Worm (Caenorhabditis elegans) whole organism, young adult: ENCODE results near the gene T26A8.3.
A peak's percentile ranks its signal among the peaks of the same experiment; 100 is the strongest.

ENCODE experiments used
- C06A6.2 ChIP-seq: fragments of 200-800 bp; sonication (Bioruptor generic); conservative IDR thresholded peaks from 2 replicates; pipeline ENCODE4 v1.3.6; 2022; ENCODE audit warnings: missing genetic modification characterization, missing compliant biosample characterization
- C17E4.6 ChIP-seq: fragments of 200-800 bp; sonication (Bioruptor generic); IDR thresholded peaks from 2 replicates; pipeline ENCODE4 v1.3.6; 2022; ENCODE audit warnings: missing genetic modification reagents, missing genetic modification characterization, missing compliant biosample characterization
- F10E7.11 ChIP-seq: sonication (generic microtip); optimal IDR thresholded peaks from 2 replicates; lab custom pipeline; 2017; ENCODE audit warnings: mild to moderate bottlenecking, missing genetic modification characterization, moderate library complexity, missing compliant biosample characterization
- F23B12.7 ChIP-seq: sonication (generic microtip); optimal IDR thresholded peaks from 2 replicates; lab custom pipeline; 2017; ENCODE audit warnings: missing genetic modification characterization, mild to moderate bottlenecking, missing compliant biosample characterization, antibody characterized with exemption, moderate library complexity; ENCODE audit not compliant: insufficient read depth
- F33H1.4 ChIP-seq: fragments of 200-800 bp; sonication (Bioruptor generic); IDR thresholded peaks from 2 replicates; pipeline ENCODE4 v1.3.6; 2022; ENCODE audit warnings: missing genetic modification reagents, missing genetic modification characterization, missing compliant biosample characterization
- F55B11.4 ChIP-seq: sonication (generic microtip); optimal IDR thresholded peaks from 2 replicates; lab custom pipeline; 2016; ENCODE audit warnings: missing compliant biosample characterization, missing genetic modification characterization, borderline replicate concordance; ENCODE audit not compliant: insufficient read depth
- F57A8.1 ChIP-seq: fragments of 200-800 bp; sonication (Bioruptor generic); optimal IDR thresholded peaks from 2 replicates; lab custom pipeline; 2018; ENCODE audit warnings: mild to moderate bottlenecking, missing genetic modification characterization, moderate library complexity, missing compliant biosample characterization
- F57C9.4 ChIP-seq: sonication (generic microtip); optimal IDR thresholded peaks from 2 replicates; lab custom pipeline; 2017; ENCODE audit warnings: mild to moderate bottlenecking, missing genetic modification characterization, missing compliant biosample characterization
- Y95B8A.8 ChIP-seq: fragments of 200-800 bp; sonication (Bioruptor generic); IDR thresholded peaks from 2 replicates; pipeline ENCODE4 v1.3.6; 2022; ENCODE audit warnings: missing genetic modification reagents, missing genetic modification characterization, missing compliant biosample characterization
- akir-1 ChIP-seq: fragments of 200-800 bp; sonication (Bioruptor generic); optimal IDR thresholded peaks from 2 replicates; lab custom pipeline; 2018; ENCODE audit warnings: mild to moderate bottlenecking, missing genetic modification characterization, moderate library complexity, missing compliant biosample characterization
- aptf-2 ChIP-seq: fragments of 200-800 bp; sonication (Bioruptor generic); conservative IDR thresholded peaks from 2 replicates; pipeline ENCODE4 v1.3.6; 2022; ENCODE audit warnings: missing genetic modification reagents, missing genetic modification characterization, missing compliant biosample characterization
- aptf-3 ChIP-seq: fragments of 200-800 bp; sonication (Bioruptor generic); IDR thresholded peaks from 2 replicates; pipeline ENCODE4 v1.3.6; 2022; ENCODE audit warnings: missing genetic modification characterization, missing compliant biosample characterization
- athp-1 ChIP-seq: sonication (generic microtip); optimal IDR thresholded peaks from 2 replicates; lab custom pipeline; 2017; ENCODE audit warnings: mild to moderate bottlenecking, missing genetic modification characterization, missing compliant biosample characterization
- attf-6 ChIP-seq: fragments of 200-800 bp; sonication (Bioruptor generic); IDR thresholded peaks from 2 replicates; pipeline ENCODE4 v1.3.6; 2022; ENCODE audit warnings: missing genetic modification reagents, missing genetic modification characterization, missing compliant biosample characterization
- ccch-3 ChIP-seq: fragments of 200-800 bp; sonication (Bioruptor generic); optimal IDR thresholded peaks from 2 replicates; lab custom pipeline; 2018; ENCODE audit warnings: mild to moderate bottlenecking, missing genetic modification characterization, missing compliant biosample characterization
- cebp-2 ChIP-seq: fragments of 200-800 bp; sonication (Bioruptor generic); IDR thresholded peaks from 2 replicates; pipeline ENCODE4 v1.3.6; 2022; ENCODE audit warnings: missing genetic modification characterization, missing compliant biosample characterization
- ceh-100 ChIP-seq: fragments of 200-800 bp; sonication (Bioruptor generic); IDR thresholded peaks from 2 replicates; pipeline ENCODE4 v1.3.6; 2022; ENCODE audit warnings: missing genetic modification reagents, missing genetic modification characterization, missing compliant biosample characterization
- dox-1 ChIP-seq: fragments of 200-800 bp; sonication (Bioruptor generic); IDR thresholded peaks from 2 replicates; pipeline ENCODE4 v1.3.6; 2022; ENCODE audit warnings: missing genetic modification reagents, missing genetic modification characterization, missing compliant biosample characterization
- dpl-1 ChIP-seq: fragments of 150-350 bp; optimal IDR thresholded peaks from 2 replicates; lab custom pipeline; 2014; ENCODE audit warnings: missing biosample characterization, missing genetic modification reagents, missing genetic modification characterization
- egl-18 ChIP-seq: fragments of 200-800 bp; sonication (Bioruptor generic); IDR thresholded peaks from 2 replicates; pipeline ENCODE4 v1.3.6; 2022; ENCODE audit warnings: missing genetic modification reagents, missing genetic modification characterization, missing compliant biosample characterization
- egrh-3 ChIP-seq: fragments of 200-800 bp; sonication (Bioruptor generic); IDR thresholded peaks from 2 replicates; pipeline ENCODE4 v1.3.6; 2022; ENCODE audit warnings: missing genetic modification reagents, missing genetic modification characterization, missing compliant biosample characterization
- fkh-3 ChIP-seq: sonication (generic microtip); optimal IDR thresholded peaks from 2 replicates; lab custom pipeline; 2016; ENCODE audit warnings: mild to moderate bottlenecking, missing genetic modification characterization, missing compliant biosample characterization
- him-1 ChIP-seq: sonication (generic microtip); optimal IDR thresholded peaks from 2 replicates; lab custom pipeline; 2016; ENCODE audit warnings: missing genotype, missing genetic modification reagents, missing genetic modification characterization, missing compliant biosample characterization
- hmg-20 ChIP-seq: fragments of 200-800 bp; sonication (Bioruptor generic); IDR thresholded peaks from 2 replicates; pipeline ENCODE4 v1.3.6; 2022; ENCODE audit warnings: missing genetic modification reagents, missing genetic modification characterization, missing compliant biosample characterization
- hsf-1 ChIP-seq: fragments of 200-800 bp; sonication (Bioruptor generic); IDR thresholded peaks from 2 replicates; pipeline ENCODE4 v1.3.6; 2022; ENCODE audit warnings: missing genetic modification reagents, missing genetic modification characterization, missing compliant biosample characterization
- lin-35 ChIP-seq, 3 experiments: fragments of 150-350 bp in 2 of 3; sonication (generic microtip) in 1 of 3; optimal IDR thresholded peaks; 2 replicates each; lab custom pipeline; 2014 to 2018; ENCODE audit warnings: missing biosample characterization in 3 of 3, missing genetic modification characterization in 3 of 3, missing genetic modification reagents in 3 of 3
- madf-3 ChIP-seq: fragments of 200-800 bp; sonication (Bioruptor generic); IDR thresholded peaks from 2 replicates; pipeline ENCODE4 v1.3.6; 2022; ENCODE audit warnings: missing genetic modification reagents, missing genetic modification characterization, missing compliant biosample characterization
- madf-6 ChIP-seq: fragments of 200-800 bp; sonication (Bioruptor generic); IDR thresholded peaks from 2 replicates; pipeline ENCODE4 v1.3.6; 2022; ENCODE audit warnings: missing genetic modification reagents, missing genetic modification characterization, missing compliant biosample characterization
- mes-4 ChIP-seq: sonication (generic microtip); optimal IDR thresholded peaks from 2 replicates; lab custom pipeline; 2016; ENCODE audit warnings: missing genotype, missing genetic modification characterization, missing compliant biosample characterization
- nfya-1 ChIP-seq: sonication (generic microtip); optimal IDR thresholded peaks from 2 replicates; lab custom pipeline; 2017; ENCODE audit warnings: antibody characterized with exemption, missing compliant biosample characterization, missing genetic modification characterization, borderline replicate concordance; ENCODE audit not compliant: insufficient read depth
- nfya-2 ChIP-seq: fragments of 200-800 bp; sonication (Bioruptor generic); IDR thresholded peaks from 2 replicates; pipeline ENCODE4 v1.3.6; 2022; ENCODE audit warnings: missing genetic modification reagents, missing genetic modification characterization, missing compliant biosample characterization
- nfyb-1 ChIP-seq: fragments of 200-800 bp; sonication (Bioruptor generic); IDR thresholded peaks from 2 replicates; pipeline ENCODE4 v1.3.6; 2022; ENCODE audit warnings: missing genetic modification reagents, missing genetic modification characterization, missing compliant biosample characterization
- nhr-179 ChIP-seq: sonication (generic microtip); optimal IDR thresholded peaks from 2 replicates; lab custom pipeline; 2016; ENCODE audit warnings: mild to moderate bottlenecking, missing genetic modification characterization, missing compliant biosample characterization
- nhr-27 ChIP-seq: fragments of 200-800 bp; sonication (Bioruptor generic); optimal IDR thresholded peaks from 2 replicates; lab custom pipeline; 2018; ENCODE audit warnings: mild to moderate bottlenecking, missing genetic modification characterization, moderate library complexity, missing compliant biosample characterization
- pbrm-1 ChIP-seq: fragments of 200-800 bp; sonication (Bioruptor generic); IDR thresholded peaks from 2 replicates; pipeline ENCODE4 v1.3.6; 2022; ENCODE audit warnings: missing genetic modification reagents, missing genetic modification characterization, missing compliant biosample characterization
- pha-4 ChIP-seq: fragments of 150-350 bp; sonication (generic microtip); optimal IDR thresholded peaks from 2 replicates; lab custom pipeline; 2014; ENCODE audit warnings: missing biosample characterization, missing genetic modification reagents, missing genetic modification characterization
- rcor-1 ChIP-seq: fragments of 200-800 bp; sonication (Bioruptor generic); IDR thresholded peaks from 2 replicates; pipeline ENCODE4 v1.3.6; 2022; ENCODE audit warnings: missing genetic modification reagents, missing genetic modification characterization, missing compliant biosample characterization
- snpc-1.1 ChIP-seq: sonication (generic microtip); optimal IDR thresholded peaks from 2 replicates; lab custom pipeline; 2017; ENCODE audit warnings: missing genetic modification characterization, mild to moderate bottlenecking, missing compliant biosample characterization, antibody characterized with exemption, moderate library complexity, missing genotype, missing genetic modification reagents; ENCODE audit not compliant: insufficient read depth
- snpc-1.3 ChIP-seq: sonication (generic microtip); optimal IDR thresholded peaks from 2 replicates; lab custom pipeline; 2017; ENCODE audit warnings: missing genetic modification characterization, mild to moderate bottlenecking, missing compliant biosample characterization, antibody characterized with exemption, moderate library complexity, missing genotype, missing genetic modification reagents; ENCODE audit not compliant: insufficient read depth
- unc-62 ChIP-seq: fragments of 150-350 bp; optimal IDR thresholded peaks from 2 replicates; lab custom pipeline; 2014; ENCODE audit warnings: missing biosample characterization, missing genetic modification reagents, missing genetic modification characterization
- ztf-18 ChIP-seq: sonication (generic microtip); optimal IDR thresholded peaks from 2 replicates; lab custom pipeline; 2016; ENCODE audit warnings: missing genotype, mild to moderate bottlenecking, missing genetic modification characterization, missing compliant biosample characterization
- ztf-28 ChIP-seq: fragments of 200-800 bp; sonication (Bioruptor generic); IDR thresholded peaks from 2 replicates; pipeline ENCODE4 v1.3.6; 2022; ENCODE audit warnings: missing genetic modification reagents, missing genetic modification characterization, missing compliant biosample characterization

T26A8.3 gene

ce11 chrIV:8467343-8467742 is 40.9 kb upstream of the T26A8.3 start:
- TF ChIP-seq rcor-1 (GFP tag; lab: Robert Waterston, UW) (0 out of 2 replicates have a peak, but pooled peaks have one; percentile 11), madf-6 (peak; percentile 54), F33H1.4 (GFP tag; lab: Robert Waterston, UW) (peak; percentile 68), aptf-3 (GFP tag; lab: Robert Waterston, UW) (0 out of 2 replicates have a peak, but pooled peaks have one; percentile 17), hsf-1 (peak; percentile 97), dox-1 (GFP tag; lab: Robert Waterston, UW) (0 out of 2 replicates have a peak, but pooled peaks have one; percentile 49), egrh-3 (peak; percentile 17; the same call in 1 of the 2 replicates)

- TF ChIP-seq C17E4.6 (GFP tag; lab: Robert Waterston, UW) (no peak), athp-1 (tag; lab: Kevin White, UChicago) (no peak), nhr-179 (no peak), ztf-18 (tag; lab: Kevin White, UChicago) (no peak), F33H1.4 (GFP tag; lab: Robert Waterston, UW) (no peak), C06A6.2 (no peak), nfya-2 (GFP tag; lab: Robert Waterston, UW) (no peak), nfyb-1 (GFP tag; lab: Robert Waterston, UW) (no peak), aptf-2 (no peak)
These were observed 37.8 kb upstream of the T26A8.3 start for ce11 chrIV:8464187-8464586.

ce11 chrIV:8463716-8464115 is 37.3 kb upstream of the T26A8.3 start, which contains the start of gene str-176:
TSS of gene str-176 (minus strand) at chrIV:8463816.
- TF ChIP-seq F10E7.11 (tag; lab: Kevin White, UChicago) (no peak), snpc-1.1 (tag; lab: Kevin White, UChicago) (no peak), mes-4 (tag; lab: Kevin White, UChicago) (no peak), fkh-3 (tag; lab: Kevin White, UChicago) (no peak), pbrm-1 (no peak)

- TF ChIP-seq ztf-28 (GFP tag; lab: Robert Waterston, UW) (no peak), unc-62 (GFP tag; lab: Kevin White, UChicago) (peak; percentile 43), hmg-20 (GFP tag; lab: Robert Waterston, UW) (no peak), lin-35 (GFP tag; optimal IDR thresholded peaks at IDR 0.05; lab: Kevin White, UChicago) (no peak)
These were observed 36.6 kb upstream of the T26A8.3 start for ce11 chrIV:8463069-8463468.

- no peak for TF ChIP-seq ceh-100 (GFP tag; lab: Robert Waterston, UW)
- TF ChIP-seq F57A8.1 (GFP tag; lab: Kevin White, UChicago): no peak
- TF ChIP-seq F57C9.4 (tag; lab: Kevin White, UChicago): no peak
- TF ChIP-seq akir-1 (GFP tag; lab: Kevin White, UChicago): no peak
- TF ChIP-seq Y95B8A.8 (GFP tag; lab: Robert Waterston, UW): no peak
- no peak for TF ChIP-seq dpl-1 (GFP tag; lab: Kevin White, UChicago)
- TF ChIP-seq nfya-1 (tag; lab: Kevin White, UChicago): no peak
- TF ChIP-seq attf-6 (GFP tag; lab: Robert Waterston, UW): no peak
- TF ChIP-seq nhr-27 (tag; lab: Kevin White, UChicago): no peak
- TF ChIP-seq madf-3 (GFP tag; lab: Robert Waterston, UW): no peak
- TF ChIP-seq rcor-1 (GFP tag; lab: Robert Waterston, UW): no peak
- no peak for TF ChIP-seq cebp-2 (GFP tag; lab: Robert Waterston, UW)
- no peak for TF ChIP-seq ccch-3 (GFP tag; lab: Kevin White, UChicago)
- no peak for TF ChIP-seq egl-18 (GFP tag; lab: Robert Waterston, UW)
- TF ChIP-seq pha-4 (tag; lab: Kevin White, UChicago): no peak
- TF ChIP-seq him-1 (tag; lab: Kevin White, UChicago): no peak
- no peak for TF ChIP-seq snpc-1.3 (tag; lab: Kevin White, UChicago)
- TF ChIP-seq F23B12.7: no peak
- no peak for TF ChIP-seq F55B11.4
- TF ChIP-seq, all 124 proteins: peak for 0
These were observed 35.9 kb upstream of the T26A8.3 start for ce11 chrIV:8462376-8462775.
